Worm (Caenorhabditis elegans) whole organism, late embryonic: Measurements from ENCODE around the gene Y38C1AA.1.

Experiments
- C08G9.2 ChIP-seq: sonication (generic microtip); optimal IDR thresholded peaks from 2 replicates; lab custom pipeline; 2016; ENCODE audit warnings: mild to moderate bottlenecking, missing genetic modification characterization, moderate library complexity, missing compliant biosample characterization
- ahr-1 ChIP-seq: sonication (generic microtip); optimal IDR thresholded peaks from 2 replicates; lab custom pipeline; 2016; ENCODE audit warnings: missing genetic modification characterization, missing compliant biosample characterization
- ama-1 ChIP-seq: fragments of 150-350 bp; optimal IDR thresholded peaks from 2 replicates; lab custom pipeline; 2014
- ceh-14 ChIP-seq: sonication (generic microtip); optimal IDR thresholded peaks from 2 replicates; lab custom pipeline; 2016; ENCODE audit warnings: missing genotype, missing genetic modification characterization, missing compliant biosample characterization
- ceh-18 ChIP-seq: sonication (generic microtip); optimal IDR thresholded peaks from 2 replicates; lab custom pipeline; 2016; ENCODE audit warnings: missing genetic modification characterization, missing compliant biosample characterization
- ceh-2 ChIP-seq: sonication (generic microtip); optimal IDR thresholded peaks from 2 replicates; lab custom pipeline; 2016; ENCODE audit warnings: missing genotype, missing genetic modification characterization, missing compliant biosample characterization
- ceh-22 ChIP-seq: sonication (generic microtip); optimal IDR thresholded peaks from 2 replicates; lab custom pipeline; 2017; ENCODE audit warnings: missing biosample characterization, missing genetic modification characterization
- ceh-24 ChIP-seq: sonication (generic microtip); optimal IDR thresholded peaks from 2 replicates; lab custom pipeline; 2016; ENCODE audit warnings: mild to moderate bottlenecking, missing genetic modification characterization, missing compliant biosample characterization
- ceh-31 ChIP-seq: sonication (generic microtip); optimal IDR thresholded peaks from 2 replicates; lab custom pipeline; 2016; ENCODE audit warnings: missing genetic modification characterization, missing compliant biosample characterization
- ceh-34 ChIP-seq: sonication (generic microtip); optimal IDR thresholded peaks from 2 replicates; lab custom pipeline; 2016; ENCODE audit warnings: mild to moderate bottlenecking, missing genetic modification characterization, missing compliant biosample characterization
- ceh-45 ChIP-seq: fragments of 200-800 bp; sonication (Bioruptor generic); IDR thresholded peaks from 2 replicates; pipeline ENCODE4 v1.3.6; 2022; ENCODE audit warnings: missing genetic modification reagents, missing genetic modification characterization, missing compliant biosample characterization
- ceh-48 ChIP-seq: sonication (generic microtip); optimal IDR thresholded peaks from 2 replicates; lab custom pipeline; 2016; ENCODE audit warnings: missing genetic modification characterization, inconsistent platforms, missing compliant biosample characterization
- ceh-6 ChIP-seq: fragments of 200-800 bp; sonication (Bioruptor generic); optimal IDR thresholded peaks from 2 replicates; lab custom pipeline; 2018; ENCODE audit warnings: mild to moderate bottlenecking, missing genetic modification characterization, missing compliant biosample characterization
- dve-1 ChIP-seq: sonication (generic microtip); optimal IDR thresholded peaks from 2 replicates; lab custom pipeline; 2017; ENCODE audit warnings: antibody characterized with exemption, mild to moderate bottlenecking, missing genetic modification characterization, missing compliant biosample characterization
- elt-2 ChIP-seq: sonication (generic microtip); optimal IDR thresholded peaks from 2 replicates; lab custom pipeline; 2016; ENCODE audit warnings: missing genetic modification reagents, missing genetic modification characterization, missing compliant biosample characterization
- eyg-1 ChIP-seq: sonication (generic microtip); optimal IDR thresholded peaks from 2 replicates; lab custom pipeline; 2016; ENCODE audit warnings: missing genotype, missing genetic modification characterization, missing compliant biosample characterization
- fkh-10 ChIP-seq: fragments of 150-350 bp; optimal IDR thresholded peaks from 2 replicates; lab custom pipeline; 2014; ENCODE audit warnings: missing biosample characterization, missing genetic modification reagents, missing genetic modification characterization
- hlh-30 ChIP-seq: sonication (generic microtip); optimal IDR thresholded peaks from 2 replicates; lab custom pipeline; 2017; ENCODE audit warnings: antibody characterized with exemption, missing genetic modification characterization, missing compliant biosample characterization; ENCODE audit not compliant: insufficient read depth
- lin-11 ChIP-seq: fragments of 200-800 bp; sonication (Bioruptor generic); optimal IDR thresholded peaks from 2 replicates; lab custom pipeline; 2018; ENCODE audit warnings: mild to moderate bottlenecking, missing genetic modification characterization, missing compliant biosample characterization
- mec-3 ChIP-seq: sonication (generic microtip); optimal IDR thresholded peaks from 2 replicates; lab custom pipeline; 2016; ENCODE audit warnings: borderline replicate concordance, missing genetic modification characterization, missing compliant biosample characterization
- nfya-1 ChIP-seq: sonication (generic microtip); optimal IDR thresholded peaks from 2 replicates; lab custom pipeline; 2017; ENCODE audit warnings: missing genetic modification characterization, mild to moderate bottlenecking, missing compliant biosample characterization, antibody characterized with exemption, moderate library complexity
- nhr-232 ChIP-seq: sonication (generic microtip); optimal IDR thresholded peaks from 2 replicates; lab custom pipeline; 2016; ENCODE audit warnings: missing genetic modification characterization, missing compliant biosample characterization
- pag-3 ChIP-seq: sonication (generic microtip); optimal IDR thresholded peaks from 2 replicates; lab custom pipeline; 2016; ENCODE audit warnings: missing compliant biosample characterization, missing genetic modification characterization, borderline replicate concordance
- pax-1 ChIP-seq: fragments of 150-350 bp; optimal IDR thresholded peaks from 2 replicates; lab custom pipeline; 2014; ENCODE audit warnings: missing biosample characterization, missing genetic modification characterization
- pha-4 ChIP-seq: fragments of 150-350 bp; optimal IDR thresholded peaks from 2 replicates; lab custom pipeline; 2018; ENCODE audit warnings: missing biosample characterization, missing genetic modification reagents, missing genetic modification characterization
- pqm-1 ChIP-seq: sonication (generic microtip); optimal IDR thresholded peaks from 2 replicates; lab custom pipeline; 2016; ENCODE audit warnings: missing genetic modification characterization, missing compliant biosample characterization
- pros-1 ChIP-seq: fragments of 150-350 bp; optimal IDR thresholded peaks from 2 replicates; lab custom pipeline; 2014; ENCODE audit warnings: missing biosample characterization, missing genetic modification reagents, missing genetic modification characterization
- sox-2 ChIP-seq: fragments of 200-800 bp; sonication (Bioruptor generic); IDR thresholded peaks from 2 replicates; pipeline ENCODE4 v1.3.6; 2022; ENCODE audit warnings: missing genetic modification reagents, missing genetic modification characterization, missing compliant biosample characterization
- syd-9 ChIP-seq: sonication (generic microtip); optimal IDR thresholded peaks from 2 replicates; lab custom pipeline; 2016; ENCODE audit warnings: mild to moderate bottlenecking, missing genetic modification characterization, moderate library complexity, missing compliant biosample characterization
- tbx-2 ChIP-seq: sonication (generic microtip); optimal IDR thresholded peaks from 2 replicates; lab custom pipeline; 2016; ENCODE audit warnings: missing genetic modification characterization, missing compliant biosample characterization
- unc-42 ChIP-seq: sonication (generic microtip); optimal IDR thresholded peaks from 2 replicates; lab custom pipeline; 2016; ENCODE audit warnings: missing genotype, missing genetic modification characterization, missing compliant biosample characterization
- unc-55 ChIP-seq: sonication (generic microtip); optimal IDR thresholded peaks from 2 replicates; lab custom pipeline; 2017; ENCODE audit warnings: missing biosample characterization, missing genetic modification reagents, missing genetic modification characterization
- zip-5 ChIP-seq: sonication (generic microtip); optimal IDR thresholded peaks from 2 replicates; lab custom pipeline; 2016; ENCODE audit warnings: missing genetic modification characterization, missing compliant biosample characterization

Gene Y38C1AA.1

ce11 chrIV:257095-257494 lies 49.1 kb downstream of the Y38C1AA.1 start, which contains the start of gene R02D3.8:
TSS of gene R02D3.8 (minus strand) at chrIV:257203.
- TF ChIP-seq ama-1 (no peak), ahr-1 (tag; lab: Kevin White, UChicago) (no peak), ceh-31 (tag; lab: Kevin White, UChicago) (peak; percentile 41), C08G9.2 (tag; lab: Kevin White, UChicago) (peak; percentile 12), tbx-2 (tag; lab: Kevin White, UChicago) (peak; percentile 27)

DNA sequence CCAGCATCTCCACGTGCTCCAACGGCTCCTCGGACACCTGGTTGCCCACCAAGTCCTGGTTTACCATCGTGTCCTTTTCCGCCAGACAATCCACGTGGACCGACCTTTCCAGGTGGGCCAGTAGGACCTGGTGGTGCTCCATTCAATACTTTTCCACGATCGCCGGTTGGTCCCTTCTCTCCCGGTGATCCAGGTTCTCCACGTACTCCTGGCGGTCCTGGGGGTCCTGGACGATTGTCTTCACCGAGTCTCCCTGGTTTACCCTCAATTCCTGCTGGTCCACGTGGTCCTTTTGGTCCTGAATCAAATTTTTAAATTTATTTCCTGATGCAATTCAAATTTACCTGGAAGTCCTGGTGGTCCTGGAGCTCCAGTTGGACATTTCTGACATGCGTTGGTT lies 50.4 kb downstream of the Y38C1AA.1 start:
- TF ChIP-seq pag-3 (tag; lab: Kevin White, UChicago) = no peak
- no peak for TF ChIP-seq ceh-24 (tag; lab: Kevin White, UChicago)
- TF ChIP-seq tbx-2 (tag; lab: Kevin White, UChicago) = no peak
- no peak for TF ChIP-seq syd-9
- TF ChIP-seq pros-1 = no peak
- TF ChIP-seq ceh-45 (GFP tag; lab: Robert Waterston, UW) = no peak
- TF ChIP-seq pqm-1 (tag; lab: Kevin White, UChicago) = no peak
- no peak for TF ChIP-seq ceh-48 (tag; lab: Kevin White, UChicago)
- no peak for TF ChIP-seq elt-2 (tag; lab: Kevin White, UChicago)
- no peak for TF ChIP-seq zip-5 (tag; lab: Kevin White, UChicago)

DNA sequence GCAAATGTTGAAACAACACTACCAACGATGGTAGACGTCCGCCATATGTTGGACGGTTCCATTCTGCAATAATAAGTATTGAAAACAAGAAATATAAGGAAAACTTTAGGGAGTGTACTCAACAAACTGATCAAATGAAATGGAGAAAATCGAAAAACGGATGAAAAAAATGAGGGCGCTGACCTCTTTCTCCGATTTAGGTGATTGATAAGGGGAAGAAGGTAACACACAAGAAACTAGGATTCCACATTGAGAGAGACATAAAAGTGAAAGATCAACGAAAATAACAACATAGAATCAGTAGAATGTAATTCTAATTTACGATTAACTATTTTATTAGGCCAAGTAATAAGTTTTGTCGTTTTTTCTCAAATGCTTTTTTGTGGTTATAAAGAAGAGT lies 51.2 kb downstream of the Y38C1AA.1 start, which contains the start of gene dpy-9:
dpy-9 (minus strand) TSS at position 63 of the 400 bp plus-strand sequence.
- TF ChIP-seq nhr-232 (tag; lab: Kevin White, UChicago) = no peak
- no peak for TF ChIP-seq dve-1 (tag; lab: Kevin White, UChicago)
- no peak for TF ChIP-seq elt-2 (tag; lab: Kevin White, UChicago)
- TF ChIP-seq tbx-2 (tag; lab: Kevin White, UChicago) = no peak
- no peak for TF ChIP-seq pros-1
- no peak for TF ChIP-seq ceh-34 (tag; lab: Kevin White, UChicago)
- no peak for TF ChIP-seq mec-3 (tag; lab: Kevin White, UChicago)
- no peak for TF ChIP-seq ceh-14 (tag; lab: Kevin White, UChicago)
- no peak for TF ChIP-seq sox-2 (GFP tag; lab: Robert Waterston, UW)
- TF ChIP-seq, all 69 proteins: peak for 0

DNA sequence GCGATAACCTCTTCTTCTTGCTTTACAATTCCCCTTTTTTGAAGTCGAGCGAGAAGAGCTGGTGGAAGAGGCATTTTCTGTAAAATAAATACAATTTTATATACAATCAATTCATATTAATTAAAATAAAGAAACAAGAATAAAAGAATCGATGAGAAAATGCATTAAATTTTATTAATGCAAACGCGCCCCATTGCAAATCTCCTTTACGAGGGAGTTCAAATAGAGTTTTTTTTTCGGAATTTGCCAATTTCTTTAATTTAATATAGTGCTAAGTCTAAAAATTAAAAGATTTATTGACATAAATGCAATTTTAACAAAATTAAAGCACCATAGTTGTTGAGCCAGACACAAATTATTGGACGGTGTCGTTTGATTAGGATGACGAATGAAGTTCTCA lies 53.6 kb downstream of the Y38C1AA.1 start, which contains the start of gene pqbp-1.1:
pqbp-1.1 (minus strand) TSS at position 77 of the 400 bp plus-strand sequence.
- TF ChIP-seq zip-5 (tag; lab: Kevin White, UChicago) (no peak), elt-2 (tag; lab: Kevin White, UChicago) (peak; percentile 6), ceh-2 (tag; lab: Kevin White, UChicago) (no peak), pax-1 (tag; lab: Kevin White, UChicago) (peak; percentile 48), unc-42 (tag; lab: Kevin White, UChicago) (peak; percentile 88), ceh-48 (tag; lab: Kevin White, UChicago) (peak; percentile 42)
- TF ChIP-seq, all 69 proteins: peak for 4

- no peak for TF ChIP-seq pha-4
Observed at ce11 chrIV:262460-262859, 54.5 kb downstream of the Y38C1AA.1 start.

- TF ChIP-seq fkh-10 (GFP tag; lab: Kevin White, UChicago) = no peak
- peak; percentile 26 for TF ChIP-seq ceh-18 (tag; lab: Kevin White, UChicago)
- TF ChIP-seq nfya-1 (tag; lab: Kevin White, UChicago) = peak; percentile 57
- TF ChIP-seq nhr-232 (tag; lab: Kevin White, UChicago) = no peak
- no peak for TF ChIP-seq lin-11
- no peak for TF ChIP-seq eyg-1 (tag; lab: Kevin White, UChicago)
- TF ChIP-seq hlh-30 = no peak
- no peak for TF ChIP-seq ceh-22 (tag; lab: Kevin White, UChicago)
- TF ChIP-seq ceh-6 (GFP tag; lab: Kevin White, UChicago) = no peak
- TF ChIP-seq unc-55 (GFP tag; lab: Kevin White, UChicago) = peak; percentile 42
- peak; percentile 1 for TF ChIP-seq pax-1 (tag; lab: Kevin White, UChicago)
- peak; percentile 36 for TF ChIP-seq ceh-31 (tag; lab: Kevin White, UChicago)
Observed at ce11 chrIV:264182-264709, 56.3 kb downstream of the Y38C1AA.1 start, which contains the start of gene pat-6. TSS of gene pat-6 (minus strand) at chrIV:264232.
